Fruit fly (Drosophila melanogaster): ENCODE results near the gene Hcf.

DNA sequence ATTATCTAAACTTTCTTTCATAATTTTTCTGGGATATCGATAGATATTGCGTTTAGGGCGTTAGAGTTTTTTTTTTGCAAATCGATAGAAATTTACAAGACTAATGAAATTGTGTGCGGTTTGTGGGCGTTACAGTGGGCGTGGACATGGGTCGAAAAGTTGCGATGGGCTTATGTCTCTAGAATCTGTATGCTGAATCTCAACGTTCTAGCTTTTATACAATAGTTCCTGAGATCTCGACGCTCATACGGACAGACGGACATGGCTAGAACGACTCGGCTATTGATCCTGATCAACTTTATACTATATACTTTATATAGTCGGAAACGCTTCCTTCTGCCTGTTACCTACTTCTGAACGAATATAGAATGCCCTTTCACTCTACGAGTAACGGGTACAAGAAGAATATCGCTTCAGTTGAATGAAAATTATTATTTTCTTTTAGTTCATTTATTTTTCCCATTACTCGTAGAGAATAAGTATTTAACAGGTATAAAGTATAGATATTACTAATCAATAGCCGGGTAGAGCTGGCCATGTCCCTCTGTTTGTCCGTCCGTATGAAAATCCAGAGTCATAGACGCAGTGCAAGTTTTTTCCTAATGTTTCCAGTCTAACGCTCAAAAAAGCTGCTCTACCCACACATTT lies 43.3 kb downstream of the Hcf start:
- no peak for TF ChIP-seq pan (optimal IDR thresholded peaks at IDR 0.05)
- no peak for TF ChIP-seq CG9705 (GFP tag; optimal IDR thresholded peaks at IDR 0.05)
- TF ChIP-seq psq (GFP tag; optimal IDR thresholded peaks at IDR 0.05): no peak
- TF ChIP-seq sv (GFP tag; optimal IDR thresholded peaks at IDR 0.05): no peak
- TF ChIP-seq Dif (GFP tag; optimal IDR thresholded peaks at IDR 0.05; ENCODE audit: partially characterized antibody): no peak
- TF ChIP-seq HLH106 (tag; optimal IDR thresholded peaks at IDR 0.05): no peak
- no peak for TF ChIP-seq Sp1 (GFP tag; optimal IDR thresholded peaks at IDR 0.05)
- TF ChIP-seq h (GFP tag; optimal IDR thresholded peaks at IDR 0.05): no peak
- no peak for TF ChIP-seq CG32264 (GFP tag; optimal IDR thresholded peaks at IDR 0.05)
- no peak for TF ChIP-seq usp (GFP tag; optimal IDR thresholded peaks at IDR 0.05)
- no peak for TF ChIP-seq br (GFP tag; optimal IDR thresholded peaks at IDR 0.05)
- TF ChIP-seq Hr78 (GFP tag; optimal IDR thresholded peaks at IDR 0.05): no peak
